Fruit fly (Drosophila melanogaster): ENCODE measurements around the gene CG7860.

Gene CG7860

dm6 chrX:15575557-15575956 is 6.8 kb downstream of the CG7860 start, which contains the start of gene CG42299:
Gene CG42299, minus strand, starts transcription at chrX:15575683.
- no peak for TF ChIP-seq noc (tag; optimal IDR thresholded peaks at IDR 0.05)

dm6 chrX:15578043-15578442 is 9.2 kb downstream of the CG7860 start, which contains the start of the genes cerv and CG7872:
Gene cerv, minus strand, starts transcription at chrX:15578171.
Gene CG7872, plus strand, starts transcription at chrX:15578205.
- no peak for TF ChIP-seq noc (tag; optimal IDR thresholded peaks at IDR 0.05)

- peak; percentile 96 for TF ChIP-seq noc (tag; optimal IDR thresholded peaks at IDR 0.05)
Observed at dm6 chrX:15579579-15579978, 10.8 kb downstream of the CG7860 start.

- peak; percentile 53 for TF ChIP-seq noc (tag; optimal IDR thresholded peaks at IDR 0.05)
Observed at dm6 chrX:15582853-15583252, 14.1 kb downstream of the CG7860 start, which contains the start of the genes CG9215 and CG8097. Gene CG9215, minus strand, starts transcription at chrX:15582874. Gene CG8097, plus strand, starts transcription at chrX:15583159.

- TF ChIP-seq noc (tag; optimal IDR thresholded peaks at IDR 0.05), result no peak
Observed at dm6 chrX:15583842-15584441, 15.1 kb downstream of the CG7860 start.

dm6 chrX:15587433-15587832 is 18.6 kb downstream of the CG7860 start, which contains the start of gene Alp11:
Gene Alp11, plus strand, starts transcription at chrX:15587733.
- no peak for TF ChIP-seq noc (tag; optimal IDR thresholded peaks at IDR 0.05)

dm6 chrX:15591721-15592491 is 23.1 kb downstream of the CG7860 start:
- TF ChIP-seq noc (tag; optimal IDR thresholded peaks at IDR 0.05), result peak; percentile 55

- no peak for TF ChIP-seq noc (tag; optimal IDR thresholded peaks at IDR 0.05)
Observed at dm6 chrX:15592822-15593476, 24.2 kb downstream of the CG7860 start.

- no peak for TF ChIP-seq noc (tag; optimal IDR thresholded peaks at IDR 0.05)
Observed at dm6 chrX:15593477-15594229, 24.9 kb downstream of the CG7860 start, which contains the start of gene Chsy. Gene Chsy, minus strand, starts transcription at chrX:15593534.

dm6 chrX:15594230-15594857 is 25.6 kb downstream of the CG7860 start:
- TF ChIP-seq noc (tag; optimal IDR thresholded peaks at IDR 0.05), result no peak

dm6 chrX:15599697-15600096 is 30.9 kb downstream of the CG7860 start:
- peak; percentile 5 for TF ChIP-seq noc (tag; optimal IDR thresholded peaks at IDR 0.05)

dm6 chrX:15601285-15601684 is 32.5 kb downstream of the CG7860 start:
- no peak for TF ChIP-seq noc (tag; optimal IDR thresholded peaks at IDR 0.05)

- TF ChIP-seq noc (tag; optimal IDR thresholded peaks at IDR 0.05), result no peak
Observed at dm6 chrX:15602438-15602837, 33.6 kb downstream of the CG7860 start.

dm6 chrX:15608751-15609345 is 40.1 kb downstream of the CG7860 start:
- no peak for TF ChIP-seq noc (tag; optimal IDR thresholded peaks at IDR 0.05)

- TF ChIP-seq noc (tag; optimal IDR thresholded peaks at IDR 0.05), result no peak
Observed at dm6 chrX:15609351-15609750, 40.6 kb downstream of the CG7860 start.
